Fruit fly (Drosophila melanogaster): Measurements from ENCODE around the gene klar.

The klar gene

DNA sequence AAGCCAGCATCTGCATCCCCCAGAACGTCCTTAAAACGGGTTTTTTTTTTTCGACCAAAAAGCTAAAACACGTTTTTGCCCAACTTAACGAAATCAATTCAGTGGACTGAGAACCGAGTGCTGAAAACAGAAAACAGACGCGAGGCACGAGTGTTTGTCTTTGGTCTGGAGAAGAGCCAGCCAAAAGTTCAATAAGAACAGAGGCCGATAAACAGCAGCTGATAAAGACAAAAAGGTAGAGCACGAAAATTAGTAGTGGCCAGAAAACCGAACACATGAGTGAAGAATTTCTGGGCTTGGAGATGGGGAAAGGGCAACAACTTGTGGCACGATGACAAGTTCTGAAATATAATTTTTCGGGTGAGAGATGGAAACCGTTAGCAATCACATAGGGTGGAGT is 52.3 kb downstream of the klar start:
- TF ChIP-seq CG17806 (tag; optimal IDR thresholded peaks at IDR 0.05) (no peak), CG8301 (tag; optimal IDR thresholded peaks at IDR 0.05) (no peak), Snoo (tag; optimal IDR thresholded peaks at IDR 0.05) (no peak), CG13204 (GFP tag; optimal IDR thresholded peaks at IDR 0.05) (no peak), Pif1A (GFP tag; optimal IDR thresholded peaks at IDR 0.05) (no peak), gl (tag; optimal IDR thresholded peaks at IDR 0.05) (no peak), rn (GFP tag; IDR thresholded peaks at IDR 0.05) (no peak), CG34367 (tag; optimal IDR thresholded peaks at IDR 0.05) (no peak)

DNA sequence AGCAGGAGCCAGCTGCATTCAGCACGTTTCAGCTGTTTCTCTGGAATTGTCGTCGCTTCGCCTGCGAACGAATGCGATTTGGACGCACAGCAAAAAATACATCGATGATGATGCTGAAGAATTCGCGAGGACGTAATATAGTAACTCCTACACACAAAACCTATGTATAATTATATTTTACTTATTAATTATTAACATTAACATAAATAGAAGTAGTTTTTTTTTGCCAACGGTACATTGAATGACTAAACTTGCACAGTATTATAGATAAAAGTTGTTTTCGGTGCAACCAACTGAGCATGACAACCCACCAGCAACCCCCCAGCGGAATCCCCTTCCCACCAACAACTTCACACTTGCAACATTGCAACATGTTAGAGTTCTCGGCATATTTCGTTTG is 55.0 kb downstream of the klar start:
- TF ChIP-seq CG14655 (GFP tag; optimal IDR thresholded peaks at IDR 0.05) (peak; percentile 72), Snoo (tag; optimal IDR thresholded peaks at IDR 0.05) (no peak), D1 (tag; optimal IDR thresholded peaks at IDR 0.05) (no peak), CG32121 (GFP tag; IDR thresholded peaks at IDR 0.05) (no peak), CG13204 (GFP tag; optimal IDR thresholded peaks at IDR 0.05) (no peak), CG9948 (tag; optimal IDR thresholded peaks at IDR 0.05) (peak; percentile 25), gl (tag; optimal IDR thresholded peaks at IDR 0.05) (no peak), CG34367 (tag; optimal IDR thresholded peaks at IDR 0.05) (peak; percentile 5), EcR (GFP tag; optimal IDR thresholded peaks at IDR 0.05) (no peak), CG12605 (GFP tag; IDR thresholded peaks at IDR 0.05) (0 out of 2 replicates have a peak, but pooled peaks have one; percentile 31), CG8159 (tag; optimal IDR thresholded peaks at IDR 0.05) (no peak), Ets98B (GFP tag; IDR thresholded peaks at IDR 0.05) (peak; percentile 26; the same call in 1 of the 2 replicates), CG10348 (GFP tag; IDR thresholded peaks at IDR 0.05) (no peak), fd96Ca (GFP tag; IDR thresholded peaks at IDR 0.05) (peak; percentile 35; the same call in 1 of the 3 replicates), CG8301 (tag; optimal IDR thresholded peaks at IDR 0.05) (peak; percentile 60), CG15710 (tag; optimal IDR thresholded peaks at IDR 0.05) (no peak), rn (GFP tag; IDR thresholded peaks at IDR 0.05) (no peak), Pif1B (GFP tag; optimal IDR thresholded peaks at IDR 0.05) (peak; percentile 18), CG4496 (GFP tag; IDR thresholded peaks at IDR 0.05) (0 out of 3 replicates have a peak, but pooled peaks have one; percentile 5), CG17806 (tag; optimal IDR thresholded peaks at IDR 0.05) (peak; percentile 41), Pif1A (GFP tag; optimal IDR thresholded peaks at IDR 0.05) (no peak)

DNA sequence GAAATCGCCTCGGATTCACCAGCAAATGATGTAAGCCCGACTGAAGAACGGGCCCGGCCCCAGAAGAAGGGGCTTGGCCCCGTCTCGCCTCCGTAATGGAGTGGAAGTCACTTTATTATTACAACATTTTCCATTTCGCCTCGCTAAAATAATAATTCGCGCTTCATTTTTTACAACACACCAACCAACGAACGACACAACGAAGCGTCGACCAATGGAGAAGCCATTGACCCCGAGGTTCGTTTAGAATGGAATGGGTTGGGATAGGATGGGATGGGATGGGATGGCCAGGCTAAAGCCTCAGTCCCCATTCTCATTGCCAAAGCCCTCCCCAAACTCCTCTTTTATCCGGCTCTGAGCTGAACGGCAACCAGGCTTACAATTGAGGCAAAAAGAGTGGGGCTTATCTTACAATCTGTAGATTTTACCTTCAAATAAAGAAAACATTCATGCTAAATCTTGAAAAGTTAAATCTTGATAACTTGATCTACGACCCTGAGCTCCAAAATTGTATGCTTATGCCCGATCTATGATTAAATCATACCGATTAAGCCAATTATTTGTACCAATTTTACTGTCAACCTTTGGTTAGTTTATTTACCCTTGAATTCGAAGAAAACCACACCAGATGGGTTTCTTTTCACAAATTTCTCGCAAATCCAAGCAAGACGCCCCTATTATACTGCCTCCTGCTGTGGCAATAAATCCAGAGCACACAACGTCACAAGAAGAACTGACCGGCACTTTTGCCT is 55.7 kb downstream of the klar start:
- peak; percentile 71 for TF ChIP-seq CG15710 (tag; optimal IDR thresholded peaks at IDR 0.05)
- no peak for TF ChIP-seq CG32121 (GFP tag; IDR thresholded peaks at IDR 0.05)
- peak; percentile 94 for TF ChIP-seq EcR (GFP tag; optimal IDR thresholded peaks at IDR 0.05)
- TF ChIP-seq Pif1B (GFP tag; optimal IDR thresholded peaks at IDR 0.05): peak; percentile 1
- TF ChIP-seq CG8301 (tag; optimal IDR thresholded peaks at IDR 0.05): peak; percentile 63
- TF ChIP-seq CG9948 (tag; optimal IDR thresholded peaks at IDR 0.05): peak; percentile 71
- TF ChIP-seq CG14655 (GFP tag; optimal IDR thresholded peaks at IDR 0.05): peak; percentile 60
- peak; percentile 10 for TF ChIP-seq Pif1A (GFP tag; optimal IDR thresholded peaks at IDR 0.05)
- TF ChIP-seq CG8159 (tag; optimal IDR thresholded peaks at IDR 0.05): peak; percentile 76
- peak; percentile 60 for TF ChIP-seq CG34367 (tag; optimal IDR thresholded peaks at IDR 0.05)
- TF ChIP-seq CG17806 (tag; optimal IDR thresholded peaks at IDR 0.05): peak; percentile 65
- no peak for TF ChIP-seq fd96Ca (GFP tag; IDR thresholded peaks at IDR 0.05)
- TF ChIP-seq gl (tag; optimal IDR thresholded peaks at IDR 0.05): peak; percentile 38
- no peak for TF ChIP-seq rn (GFP tag; IDR thresholded peaks at IDR 0.05)

DNA sequence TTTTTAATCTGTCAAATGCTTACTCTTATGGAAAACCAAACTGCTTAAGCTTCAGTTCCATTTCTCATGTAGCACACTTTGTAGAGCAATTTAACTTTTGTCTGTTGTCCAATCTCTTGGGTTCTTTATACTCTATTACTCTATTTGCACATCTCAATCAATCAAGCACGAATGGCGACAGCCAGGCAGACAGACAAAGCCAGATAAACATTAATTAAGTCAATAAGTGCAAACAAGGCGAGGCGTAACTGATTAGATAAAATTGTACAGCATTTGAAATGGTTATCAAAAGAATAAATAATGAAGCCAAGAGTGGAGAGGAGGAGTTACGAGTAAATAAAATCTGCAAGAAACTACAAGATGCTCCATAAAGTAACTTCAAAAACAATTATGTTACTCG is 56.6 kb downstream of the klar start:
- TF ChIP-seq CG4496 (GFP tag; IDR thresholded peaks at IDR 0.05) (no peak), CG32121 (GFP tag; IDR thresholded peaks at IDR 0.05) (peak; percentile 29; the same call in 1 of the 2 replicates)

DNA sequence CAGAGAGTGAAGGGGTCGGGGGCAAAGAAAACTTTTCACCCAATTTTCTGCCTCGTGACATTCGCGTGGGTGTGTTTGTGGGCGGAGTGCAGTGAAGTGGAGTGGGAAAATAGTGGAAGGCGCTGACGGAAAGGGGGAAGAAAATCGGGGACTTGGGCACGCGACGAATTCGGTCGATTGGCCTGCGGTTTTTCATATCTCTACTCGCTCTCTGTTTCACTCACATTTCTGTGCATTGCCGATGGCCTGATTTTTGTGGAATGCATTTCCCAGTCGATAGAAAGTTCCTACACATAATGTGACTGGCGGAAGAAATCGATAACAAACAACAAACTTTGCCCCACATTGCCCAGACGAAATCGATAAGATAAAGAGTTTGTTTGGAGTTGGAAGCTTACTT is 67.3 kb downstream of the klar start:
- TF ChIP-seq rn (GFP tag; IDR thresholded peaks at IDR 0.05) (no peak), CG13204 (GFP tag; optimal IDR thresholded peaks at IDR 0.05) (no peak), CG4496 (GFP tag; IDR thresholded peaks at IDR 0.05) (no peak), Pif1A (GFP tag; optimal IDR thresholded peaks at IDR 0.05) (no peak), CG10348 (GFP tag; IDR thresholded peaks at IDR 0.05) (no peak), CG15710 (tag; optimal IDR thresholded peaks at IDR 0.05) (no peak), gl (tag; optimal IDR thresholded peaks at IDR 0.05) (no peak), Pif1B (GFP tag; optimal IDR thresholded peaks at IDR 0.05) (no peak), CG14655 (GFP tag; optimal IDR thresholded peaks at IDR 0.05) (no peak)

DNA sequence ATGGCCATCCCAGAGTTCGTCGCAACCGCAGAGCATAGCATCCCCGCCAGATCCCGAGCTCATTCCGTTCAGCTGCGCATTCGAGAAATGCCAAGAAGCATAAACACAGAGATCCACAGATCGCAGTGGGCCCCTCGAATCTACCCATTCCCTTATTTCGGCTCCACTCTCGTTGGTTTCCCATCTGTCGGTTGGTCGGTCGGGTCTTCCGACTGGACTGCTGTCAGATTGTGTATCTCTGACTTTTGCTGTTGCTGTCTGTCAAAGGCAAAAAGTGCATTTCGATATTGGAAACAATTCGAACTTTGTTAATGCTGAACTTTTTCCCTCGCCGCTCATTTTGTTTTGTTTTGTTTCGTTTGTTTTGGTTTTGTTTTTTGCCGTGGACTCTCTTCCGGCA is 69.2 kb downstream of the klar start:
- TF ChIP-seq CG17806 (tag; optimal IDR thresholded peaks at IDR 0.05): no peak
- TF ChIP-seq Pif1A (GFP tag; optimal IDR thresholded peaks at IDR 0.05): peak; percentile 2
- peak; percentile 30 for TF ChIP-seq EcR (GFP tag; optimal IDR thresholded peaks at IDR 0.05)
- no peak for TF ChIP-seq CG12605 (GFP tag; IDR thresholded peaks at IDR 0.05)
- TF ChIP-seq fd96Ca (GFP tag; IDR thresholded peaks at IDR 0.05): no peak

DNA sequence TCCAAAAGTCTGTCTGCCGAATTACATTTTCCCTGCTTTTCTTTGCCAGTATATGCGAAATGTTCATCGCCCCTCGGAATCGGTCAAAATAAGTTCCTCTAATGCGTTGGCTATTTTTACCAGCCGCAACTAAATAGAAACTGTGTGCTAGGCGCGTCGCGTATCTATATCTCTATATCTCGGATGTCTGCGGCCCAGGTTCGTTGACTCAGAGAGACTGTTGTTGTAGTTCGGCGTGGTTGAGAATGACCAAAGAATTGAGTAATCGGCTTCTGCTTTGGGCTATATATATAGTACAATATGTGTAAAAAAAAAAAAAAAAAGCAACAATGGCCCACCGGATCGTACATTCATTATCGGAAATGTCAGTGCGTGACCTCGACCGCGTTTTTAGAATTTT is 75.0 kb downstream of the klar start:
- TF ChIP-seq Pif1A (GFP tag; optimal IDR thresholded peaks at IDR 0.05): no peak
- TF ChIP-seq CG13204 (GFP tag; optimal IDR thresholded peaks at IDR 0.05): no peak
- TF ChIP-seq rn (GFP tag; IDR thresholded peaks at IDR 0.05): no peak
- no peak for TF ChIP-seq CG9948 (tag; optimal IDR thresholded peaks at IDR 0.05)
- no peak for TF ChIP-seq CG12605 (GFP tag; IDR thresholded peaks at IDR 0.05)
- no peak for TF ChIP-seq Snoo (tag; optimal IDR thresholded peaks at IDR 0.05)
- no peak for TF ChIP-seq CG34367 (tag; optimal IDR thresholded peaks at IDR 0.05)
- TF ChIP-seq fd96Ca (GFP tag; IDR thresholded peaks at IDR 0.05): no peak
- TF ChIP-seq CG17806 (tag; optimal IDR thresholded peaks at IDR 0.05): no peak
- TF ChIP-seq CG8301 (tag; optimal IDR thresholded peaks at IDR 0.05): no peak
- TF ChIP-seq CG32121 (GFP tag; IDR thresholded peaks at IDR 0.05): no peak
- TF ChIP-seq gl (tag; optimal IDR thresholded peaks at IDR 0.05): no peak
- no peak for TF ChIP-seq Ets98B (GFP tag; IDR thresholded peaks at IDR 0.05)
- no peak for TF ChIP-seq CG4496 (GFP tag; IDR thresholded peaks at IDR 0.05)

Data from whole organism, pupa.